Worm (Caenorhabditis elegans) whole organism, L4 larva: ENCODE measurements around the gene nhr-11.
A peak's percentile ranks its signal among the peaks of the same experiment; 100 is the strongest.

Source experiments
- ama-1 ChIP-seq: fragments of 150-350 bp; optimal IDR thresholded peaks from 2 replicates; lab custom pipeline; 2014; ENCODE audit warnings: inconsistent platforms, mixed read lengths
- ceh-82 ChIP-seq: sonication (generic microtip); optimal IDR thresholded peaks from 2 replicates; lab custom pipeline; 2017; ENCODE audit warnings: missing biosample characterization, missing genetic modification characterization
- ctbp-1 ChIP-seq: fragments of 200-800 bp; sonication (Bioruptor generic); IDR thresholded peaks from 2 replicates; pipeline ENCODE4 v1.3.6; 2022; ENCODE audit warnings: missing genetic modification reagents, missing genetic modification characterization, missing compliant biosample characterization
- lin-15B ChIP-seq: fragments of 150-350 bp; sonication (generic microtip); optimal IDR thresholded peaks from 3 replicates; lab custom pipeline; 2014; ENCODE audit warnings: missing biosample characterization, missing genetic modification characterization
- mep-1 ChIP-seq: fragments of 150-350 bp; sonication (generic microtip); optimal IDR thresholded peaks from 3 replicates; lab custom pipeline; 2014; ENCODE audit warnings: missing biosample characterization, missing genetic modification characterization
- nhr-6 ChIP-seq: fragments of 150-350 bp; optimal IDR thresholded peaks from 2 replicates; lab custom pipeline; 2014; ENCODE audit warnings: missing biosample characterization, missing genetic modification characterization
- pqm-1 ChIP-seq: sonication (generic microtip); optimal IDR thresholded peaks from 2 replicates; lab custom pipeline; 2017; ENCODE audit warnings: missing biosample characterization, missing genetic modification characterization

- TF ChIP-seq ceh-82 (tag; lab: Kevin White, UChicago) (no peak), ama-1 (no peak), pqm-1 (peak; percentile 22), lin-15B (tag; lab: Kevin White, UChicago) (no peak), ctbp-1 (GFP tag; lab: Robert Waterston, UW) (no peak), mep-1 (tag; lab: Kevin White, UChicago) (peak; percentile 60), nhr-6 (tag; lab: Kevin White, UChicago) (peak; percentile 62)
These were observed 37.7 kb downstream of the nhr-11 start for ce11 chrIV:9107464-9107863.
